Worm (Caenorhabditis elegans) whole organism, L2 larva: ENCODE data around the gene K06H6.4.

Experiments used
- C34F6.9 ChIP-seq: fragments of 150-350 bp; optimal IDR thresholded peaks from 2 replicates; lab custom pipeline; 2014; ENCODE audit warnings: missing biosample characterization, missing genetic modification characterization
- F13H6.1 ChIP-seq: sonication (generic microtip); optimal IDR thresholded peaks from 2 replicates; lab custom pipeline; 2016; ENCODE audit warnings: missing genetic modification characterization, missing compliant biosample characterization
- R02D3.7 ChIP-seq: fragments of 150-350 bp; optimal IDR thresholded peaks from 2 replicates; lab custom pipeline; 2014; ENCODE audit warnings: missing biosample characterization, missing genetic modification characterization
- Y55F3AM.14 ChIP-seq: fragments of 200-800 bp; sonication (Bioruptor generic); optimal IDR thresholded peaks from 2 replicates; lab custom pipeline; 2018; ENCODE audit warnings: mild to moderate bottlenecking, missing genetic modification characterization, missing compliant biosample characterization
- ZK546.5 ChIP-seq: sonication (generic microtip); optimal IDR thresholded peaks from 2 replicates; lab custom pipeline; 2017; ENCODE audit warnings: missing biosample characterization, missing genetic modification characterization
- alr-1 ChIP-seq: fragments of 150-350 bp; optimal IDR thresholded peaks from 2 replicates; lab custom pipeline; 2014; ENCODE audit warnings: missing biosample characterization, missing genetic modification characterization
- aly-2 ChIP-seq: fragments of 150-350 bp; optimal IDR thresholded peaks from 2 replicates; lab custom pipeline; 2014; ENCODE audit warnings: missing biosample characterization, missing genetic modification characterization
- ama-1 ChIP-seq: fragments of 150-350 bp; optimal IDR thresholded peaks from 2 replicates; lab custom pipeline; 2018; ENCODE audit warnings: inconsistent platforms
- blmp-1 ChIP-seq: sonication (generic microtip); optimal IDR thresholded peaks from 2 replicates; lab custom pipeline; 2017; ENCODE audit warnings: missing genetic modification characterization, mild to moderate bottlenecking, missing compliant biosample characterization, antibody characterized with exemption, moderate library complexity; ENCODE audit not compliant: insufficient read depth
- ceh-16 ChIP-seq: fragments of 150-350 bp; optimal IDR thresholded peaks from 2 replicates; lab custom pipeline; 2014; ENCODE audit warnings: missing biosample characterization, missing genetic modification characterization
- ceh-82 ChIP-seq: fragments of 150-350 bp; optimal IDR thresholded peaks from 2 replicates; lab custom pipeline; 2014; ENCODE audit warnings: missing biosample characterization, missing genetic modification characterization
- crh-2 ChIP-seq: sonication (generic microtip); optimal IDR thresholded peaks from 2 replicates; lab custom pipeline; 2017; ENCODE audit warnings: missing biosample characterization, missing genetic modification characterization
- elt-1 ChIP-seq: fragments of 150-350 bp; optimal IDR thresholded peaks from 2 replicates; lab custom pipeline; 2014; ENCODE audit warnings: missing biosample characterization, missing genetic modification characterization
- elt-3 ChIP-seq: sonication (generic microtip); optimal IDR thresholded peaks from 2 replicates; lab custom pipeline; 2017; ENCODE audit warnings: missing biosample characterization, missing genetic modification characterization
- gmeb-1 ChIP-seq: fragments of 150-350 bp; optimal IDR thresholded peaks from 2 replicates; lab custom pipeline; 2014; ENCODE audit warnings: missing biosample characterization, missing genetic modification characterization
- lin-11 ChIP-seq: fragments of 150-350 bp; sonication (generic microtip); optimal IDR thresholded peaks from 2 replicates; lab custom pipeline; 2014; ENCODE audit warnings: missing biosample characterization, missing genetic modification characterization, inconsistent platforms, mixed read lengths
- lin-13 ChIP-seq: fragments of 150-350 bp; optimal IDR thresholded peaks from 2 replicates; lab custom pipeline; 2014; ENCODE audit warnings: missing biosample characterization, missing genetic modification reagents, missing genetic modification characterization
- lin-39 ChIP-seq: fragments of 150-350 bp; optimal IDR thresholded peaks from 2 replicates; lab custom pipeline; 2014; ENCODE audit warnings: missing biosample characterization, missing genetic modification reagents, missing genetic modification characterization
- lsy-2 ChIP-seq, 2 experiments: fragments of 150-350 bp in 1 of 2; sonication (generic microtip) in 1 of 2; optimal IDR thresholded peaks; 2 replicates each; lab custom pipeline; 2014 to 2017; ENCODE audit warnings: missing biosample characterization in 2 of 2, missing genetic modification characterization in 2 of 2
- mbf-1 ChIP-seq: sonication (generic microtip); optimal IDR thresholded peaks from 2 replicates; lab custom pipeline; 2017; ENCODE audit warnings: missing biosample characterization, missing genetic modification characterization
- nhr-10 ChIP-seq: sonication (generic microtip); optimal IDR thresholded peaks from 2 replicates; lab custom pipeline; 2017; ENCODE audit warnings: missing biosample characterization, missing genetic modification characterization
- nhr-12 ChIP-seq: fragments of 150-350 bp; optimal IDR thresholded peaks from 2 replicates; lab custom pipeline; 2014; ENCODE audit warnings: missing biosample characterization, missing genetic modification characterization
- nhr-129 ChIP-seq: fragments of 150-350 bp; optimal IDR thresholded peaks from 2 replicates; lab custom pipeline; 2014; ENCODE audit warnings: missing biosample characterization, missing genetic modification characterization
- nhr-21 ChIP-seq: fragments of 150-350 bp; optimal IDR thresholded peaks from 2 replicates; lab custom pipeline; 2014; ENCODE audit warnings: missing biosample characterization, missing genetic modification characterization
- nhr-23 ChIP-seq: fragments of 150-350 bp; optimal IDR thresholded peaks from 2 replicates; lab custom pipeline; 2014; ENCODE audit warnings: missing biosample characterization, missing genetic modification reagents, missing genetic modification characterization
- nhr-237 ChIP-seq: fragments of 150-350 bp; optimal IDR thresholded peaks from 2 replicates; lab custom pipeline; 2014; ENCODE audit warnings: missing biosample characterization, missing genetic modification characterization
- nhr-25 ChIP-seq: fragments of 150-350 bp; sonication (generic microtip); optimal IDR thresholded peaks from 3 replicates; lab custom pipeline; 2014; ENCODE audit warnings: missing biosample characterization, missing genetic modification characterization
- nhr-6 ChIP-seq: fragments of 150-350 bp; optimal IDR thresholded peaks from 2 replicates; lab custom pipeline; 2014; ENCODE audit warnings: missing biosample characterization, missing genetic modification characterization
- nhr-77 ChIP-seq: fragments of 150-350 bp; optimal IDR thresholded peaks from 2 replicates; lab custom pipeline; 2014; ENCODE audit warnings: missing biosample characterization, missing genetic modification characterization
- peb-1 ChIP-seq: fragments of 150-350 bp; optimal IDR thresholded peaks from 2 replicates; lab custom pipeline; 2014; ENCODE audit warnings: missing biosample characterization, missing genetic modification characterization
- sem-4 ChIP-seq: fragments of 150-350 bp; optimal IDR thresholded peaks from 2 replicates; lab custom pipeline; 2014; ENCODE audit warnings: missing biosample characterization, missing genetic modification reagents, missing genetic modification characterization
- skn-1 ChIP-seq: sonication (generic microtip); optimal IDR thresholded peaks from 2 replicates; lab custom pipeline; 2017; ENCODE audit warnings: missing biosample characterization, missing genetic modification characterization
- sma-3 ChIP-seq: sonication (generic microtip); optimal IDR thresholded peaks from 2 replicates; lab custom pipeline; 2016; ENCODE audit warnings: missing genetic modification reagents, missing genetic modification characterization, missing compliant biosample characterization
- sma-9 ChIP-seq, 2 experiments: fragments of 150-350 bp in 1 of 2; sonication (generic microtip) in 1 of 2; optimal IDR thresholded peaks; 2 replicates each; lab custom pipeline; 2014 to 2016; ENCODE audit warnings: missing genetic modification characterization in 2 of 2, mild to moderate bottlenecking in 1 of 2, missing biosample characterization in 1 of 2, missing compliant biosample characterization in 1 of 2, missing genetic modification reagents in 1 of 2, moderate library complexity in 1 of 2
- unc-39 ChIP-seq: fragments of 150-350 bp; optimal IDR thresholded peaks from 2 replicates; lab custom pipeline; 2014; ENCODE audit warnings: missing biosample characterization, missing genetic modification characterization
- unc-62 ChIP-seq: fragments of 150-350 bp; optimal IDR thresholded peaks from 2 replicates; lab custom pipeline; 2014; ENCODE audit warnings: missing biosample characterization, missing genetic modification reagents, missing genetic modification characterization
- zag-1 ChIP-seq: fragments of 150-350 bp; optimal IDR thresholded peaks from 2 replicates; lab custom pipeline; 2014; ENCODE audit warnings: missing biosample characterization, missing genetic modification characterization
- ztf-1 ChIP-seq: fragments of 200-800 bp; sonication (Bioruptor generic); conservative IDR thresholded peaks from 2 replicates; pipeline ENCODE4 v1.3.6; 2022; ENCODE audit warnings: missing genetic modification characterization, missing compliant biosample characterization

K06H6.4 gene

ce11 chrV:597823-598222, 18.7 kb downstream of the K06H6.4 start:
- peak; percentile 61 for TF ChIP-seq ceh-16 (tag; lab: Kevin White, UChicago)
- TF ChIP-seq elt-1 (tag; lab: Kevin White, UChicago) = peak; percentile 72
- no peak for TF ChIP-seq crh-2 (tag; lab: Kevin White, UChicago)
- TF ChIP-seq unc-39 (tag; lab: Kevin White, UChicago) = no peak
- no peak for TF ChIP-seq aly-2
- TF ChIP-seq alr-1 (tag; lab: Kevin White, UChicago) = no peak
- peak; percentile 24 for TF ChIP-seq nhr-25 (tag; lab: Kevin White, UChicago)
- TF ChIP-seq ZK546.5 = no peak
- TF ChIP-seq gmeb-1 = no peak
- peak; percentile 66 for TF ChIP-seq sma-9 (GFP tag; optimal IDR thresholded peaks at IDR 0.05; lab: Kevin White, UChicago)
- TF ChIP-seq sma-9 (tag; optimal IDR thresholded peaks at IDR 0.05; lab: Kevin White, UChicago) = no peak
- TF ChIP-seq ceh-82 (tag; lab: Kevin White, UChicago) = no peak
- TF ChIP-seq unc-62 (GFP tag; lab: Kevin White, UChicago) = no peak

- TF ChIP-seq nhr-10 (tag; lab: Kevin White, UChicago) (no peak), peb-1 (tag; lab: Kevin White, UChicago) (no peak), R02D3.7 (tag; lab: Kevin White, UChicago) (no peak), nhr-12 (tag; lab: Kevin White, UChicago) (no peak), F13H6.1 (tag; lab: Kevin White, UChicago) (no peak), ceh-82 (tag; lab: Kevin White, UChicago) (no peak), ama-1 (no peak), skn-1 (tag; lab: Kevin White, UChicago) (no peak), zag-1 (tag; lab: Kevin White, UChicago) (no peak), nhr-21 (tag; lab: Kevin White, UChicago) (no peak), alr-1 (tag; lab: Kevin White, UChicago) (no peak), Y55F3AM.14 (GFP tag; lab: Kevin White, UChicago) (no peak), nhr-77 (tag; lab: Kevin White, UChicago) (no peak), lin-39 (no peak), nhr-6 (tag; lab: Kevin White, UChicago) (no peak), mbf-1 (tag; lab: Kevin White, UChicago) (no peak)
- TF ChIP-seq, all 48 proteins: peak for 0
These were observed 19.5 kb downstream of the K06H6.4 start for ce11 chrV:598626-599025.

ce11 chrV:599783-600182, 20.7 kb downstream of the K06H6.4 start:
- TF ChIP-seq gmeb-1 (no peak), ceh-16 (tag; lab: Kevin White, UChicago) (peak; percentile 2), sma-9 (GFP tag; optimal IDR thresholded peaks at IDR 0.05; lab: Kevin White, UChicago) (peak; percentile 47), sma-9 (tag; optimal IDR thresholded peaks at IDR 0.05; lab: Kevin White, UChicago) (no peak)

ce11 chrV:600231-600630, 21.2 kb downstream of the K06H6.4 start, which contains the start of gene nhr-251:
TSS of gene nhr-251 (plus strand) at chrV:600531.
- no peak for TF ChIP-seq C34F6.9
- no peak for TF ChIP-seq ztf-1
- no peak for TF ChIP-seq blmp-1 (tag; lab: Kevin White, UChicago)
- no peak for TF ChIP-seq unc-39 (tag; lab: Kevin White, UChicago)
- TF ChIP-seq lin-39 = no peak
- no peak for TF ChIP-seq sma-3 (GFP tag; lab: Kevin White, UChicago)
- TF ChIP-seq lin-13 (GFP tag; lab: Kevin White, UChicago) = no peak
- no peak for TF ChIP-seq nhr-10 (tag; lab: Kevin White, UChicago)
- no peak for TF ChIP-seq sem-4 (tag; lab: Kevin White, UChicago)
- no peak for TF ChIP-seq nhr-23 (tag; lab: Kevin White, UChicago)
- no peak for TF ChIP-seq nhr-25 (tag; lab: Kevin White, UChicago)
- TF ChIP-seq F13H6.1 (tag; lab: Kevin White, UChicago) = no peak
- no peak for TF ChIP-seq lin-11 (tag; lab: Kevin White, UChicago)
- TF ChIP-seq unc-62 (GFP tag; lab: Kevin White, UChicago) = no peak
- TF ChIP-seq elt-3 = no peak

ce11 chrV:604105-604504, 25.0 kb downstream of the K06H6.4 start, which contains the start of gene srlf-37:
TSS of gene srlf-37 (minus strand) at chrV:604205.
- TF ChIP-seq nhr-6 (tag; lab: Kevin White, UChicago) (no peak), nhr-12 (tag; lab: Kevin White, UChicago) (no peak), nhr-129 (tag; lab: Kevin White, UChicago) (no peak), R02D3.7 (tag; lab: Kevin White, UChicago) (no peak), zag-1 (tag; lab: Kevin White, UChicago) (no peak), ceh-82 (tag; lab: Kevin White, UChicago) (no peak), blmp-1 (tag; lab: Kevin White, UChicago) (no peak), nhr-237 (tag; lab: Kevin White, UChicago) (no peak), ama-1 (no peak), lsy-2 (tag; optimal IDR thresholded peaks at IDR 0.05; lab: Kevin White, UChicago) (no peak), unc-62 (GFP tag; lab: Kevin White, UChicago) (no peak)
